Worm (Caenorhabditis elegans) whole organism, L1 larva: Measurements from ENCODE around the gene puf-9.

ENCODE experiments used
- C04F5.9 ChIP-seq: sonication (generic microtip); optimal IDR thresholded peaks from 2 replicates; lab custom pipeline; 2016; ENCODE audit warnings: missing genetic modification characterization, missing compliant biosample characterization
- C16A3.4 ChIP-seq: fragments of 150-350 bp; optimal IDR thresholded peaks from 2 replicates; lab custom pipeline; 2014; ENCODE audit warnings: missing biosample characterization, missing genetic modification characterization
- C34B4.2 ChIP-seq: sonication (generic microtip); optimal IDR thresholded peaks from 2 replicates; lab custom pipeline; 2017; ENCODE audit warnings: mild to moderate bottlenecking, missing genetic modification characterization, missing compliant biosample characterization
- aha-1 ChIP-seq: fragments of 150-350 bp; optimal IDR thresholded peaks from 2 replicates; lab custom pipeline; 2014; ENCODE audit warnings: missing biosample characterization, missing genetic modification characterization
- alr-1 ChIP-seq: fragments of 200-800 bp; sonication (Bioruptor generic); optimal IDR thresholded peaks from 2 replicates; lab custom pipeline; 2018; ENCODE audit warnings: borderline replicate concordance, mild to moderate bottlenecking, missing genetic modification characterization, missing compliant biosample characterization
- aly-2 ChIP-seq: fragments of 150-350 bp; optimal IDR thresholded peaks from 2 replicates; lab custom pipeline; 2014; ENCODE audit warnings: missing biosample characterization, missing genetic modification characterization
- ama-1 ChIP-seq: fragments of 150-350 bp; optimal IDR thresholded peaks from 2 replicates; lab custom pipeline; 2014
- blmp-1 ChIP-seq: fragments of 150-350 bp; optimal IDR thresholded peaks from 2 replicates; lab custom pipeline; 2014; ENCODE audit warnings: missing biosample characterization, missing genetic modification characterization
- ceh-82 ChIP-seq, 3 experiments: fragments of 150-350 bp in 1 of 3; sonication (generic microtip) in 2 of 3; optimal IDR thresholded peaks; 2 replicates each; lab custom pipeline; 2014 to 2017; ENCODE audit warnings: missing biosample characterization in 3 of 3, missing genetic modification characterization in 3 of 3
- ceh-88 ChIP-seq: fragments of 200-800 bp; sonication (Bioruptor generic); IDR thresholded peaks from 2 replicates; pipeline ENCODE4 v1.3.6; 2022; ENCODE audit warnings: missing genetic modification characterization, missing compliant biosample characterization
- ceh-90 ChIP-seq: sonication (generic microtip); optimal IDR thresholded peaks from 2 replicates; lab custom pipeline; 2016; ENCODE audit warnings: missing genetic modification characterization, missing compliant biosample characterization
- ces-1 ChIP-seq: fragments of 150-350 bp; optimal IDR thresholded peaks from 2 replicates; lab custom pipeline; 2014; ENCODE audit warnings: missing biosample characterization, missing genetic modification reagents, missing genetic modification characterization
- dpl-1 ChIP-seq, 3 experiments: fragments of 150-350 bp in 2 of 3; sonication (generic microtip) in 1 of 3; optimal IDR thresholded peaks; 2 replicates each; lab custom pipeline; 2014 to 2017; ENCODE audit warnings: missing biosample characterization in 3 of 3, missing genetic modification characterization in 3 of 3, missing genetic modification reagents in 3 of 3
- efl-3 ChIP-seq: fragments of 200-800 bp; sonication (Bioruptor generic); optimal IDR thresholded peaks from 2 replicates; lab custom pipeline; 2018; ENCODE audit warnings: mild to moderate bottlenecking, missing genetic modification characterization, missing compliant biosample characterization
- elt-3 ChIP-seq, 6 experiments: fragments of 150-350 bp in 1 of 6; sonication (generic microtip); optimal IDR thresholded peaks; 2 replicates each; lab custom pipeline; 2017 to 2018; ENCODE audit warnings: missing biosample characterization in 6 of 6, missing genetic modification characterization in 6 of 6, inconsistent platforms in 1 of 6
- fkh-4 ChIP-seq: sonication (generic microtip); optimal IDR thresholded peaks from 2 replicates; lab custom pipeline; 2016; ENCODE audit warnings: missing compliant biosample characterization, missing genetic modification characterization, borderline replicate concordance
- grh-1 ChIP-seq: fragments of 200-800 bp; sonication (Bioruptor generic); IDR thresholded peaks from 2 replicates; pipeline ENCODE4 v1.3.6; 2022; ENCODE audit warnings: missing genetic modification reagents, missing genetic modification characterization, missing compliant biosample characterization
- hlh-4 ChIP-seq: sonication (generic microtip); optimal IDR thresholded peaks from 2 replicates; lab custom pipeline; 2016; ENCODE audit warnings: mild to moderate bottlenecking, missing genetic modification characterization, missing compliant biosample characterization
- hpl-2 ChIP-seq: fragments of 150-350 bp; optimal IDR thresholded peaks from 2 replicates; lab custom pipeline; 2014; ENCODE audit warnings: missing biosample characterization, missing genetic modification reagents, missing genetic modification characterization
- irx-1 ChIP-seq: sonication (generic microtip); optimal IDR thresholded peaks from 2 replicates; lab custom pipeline; 2016; ENCODE audit warnings: missing genetic modification characterization, missing compliant biosample characterization
- lin-14 ChIP-seq: fragments of 200-800 bp; sonication (Bioruptor generic); optimal IDR thresholded peaks from 2 replicates; lab custom pipeline; 2018; ENCODE audit warnings: mild to moderate bottlenecking, missing genetic modification characterization, moderate library complexity, missing compliant biosample characterization
- lin-15B ChIP-seq: fragments of 150-350 bp; sonication (generic microtip); optimal IDR thresholded peaks from 3 replicates; lab custom pipeline; 2014; ENCODE audit warnings: missing biosample characterization, missing genetic modification characterization
- lin-35 ChIP-seq, 2 experiments: fragments of 150-350 bp; optimal IDR thresholded peaks; 2 replicates each; lab custom pipeline; 2014; ENCODE audit warnings: missing biosample characterization in 2 of 2, missing genetic modification characterization in 2 of 2, missing genetic modification reagents in 2 of 2
- lir-3 ChIP-seq: sonication (generic microtip); optimal IDR thresholded peaks from 2 replicates; lab custom pipeline; 2016; ENCODE audit warnings: mild to moderate bottlenecking, missing genetic modification characterization, moderate library complexity, missing compliant biosample characterization; ENCODE audit not compliant: poor library complexity
- lsy-2 ChIP-seq, 2 experiments: fragments of 150-350 bp; optimal IDR thresholded peaks; 2 replicates each; lab custom pipeline; 2014; ENCODE audit warnings: missing biosample characterization in 2 of 2, missing genetic modification characterization in 2 of 2
- mab-9 ChIP-seq: fragments of 200-800 bp; sonication (Bioruptor generic); IDR thresholded peaks from 2 replicates; pipeline ENCODE4 v1.3.6; 2022; ENCODE audit warnings: missing genetic modification reagents, missing genetic modification characterization, missing compliant biosample characterization
- mdl-1 ChIP-seq, 2 experiments: fragments of 150-350 bp; optimal IDR thresholded peaks; 2 replicates each; lab custom pipeline; 2014 to 2017; ENCODE audit warnings: missing biosample characterization in 2 of 2, missing genetic modification characterization in 2 of 2, inconsistent platforms in 1 of 2
- mef-2 ChIP-seq: fragments of 150-350 bp; optimal IDR thresholded peaks from 2 replicates; lab custom pipeline; 2014; ENCODE audit warnings: missing biosample characterization, missing genetic modification characterization
- nhr-20 ChIP-seq: sonication (generic microtip); optimal IDR thresholded peaks from 2 replicates; lab custom pipeline; 2016; ENCODE audit warnings: mild to moderate bottlenecking, missing genetic modification characterization, missing compliant biosample characterization
- nhr-71 ChIP-seq: sonication (generic microtip); optimal IDR thresholded peaks from 2 replicates; lab custom pipeline; 2016; ENCODE audit warnings: mild to moderate bottlenecking, missing genetic modification characterization, moderate library complexity, missing compliant biosample characterization
- nhr-77 ChIP-seq: fragments of 150-350 bp; optimal IDR thresholded peaks from 2 replicates; lab custom pipeline; 2014; ENCODE audit warnings: missing biosample characterization, missing genetic modification characterization
- nhr-85 ChIP-seq: sonication (generic microtip); peaks from one replicate; lab custom pipeline; 2016; ENCODE audit warnings: missing genetic modification characterization, inconsistent platforms, missing compliant biosample characterization
- pag-3 ChIP-seq: sonication (generic microtip); optimal IDR thresholded peaks from 2 replicates; lab custom pipeline; 2017; ENCODE audit warnings: missing genetic modification characterization, mild to moderate bottlenecking, missing compliant biosample characterization, antibody characterized with exemption, borderline replicate concordance; ENCODE audit not compliant: insufficient read depth
- pax-3 ChIP-seq: fragments of 200-800 bp; sonication (Bioruptor generic); optimal IDR thresholded peaks from 2 replicates; lab custom pipeline; 2018; ENCODE audit warnings: mild to moderate bottlenecking, missing genetic modification characterization, moderate library complexity, missing compliant biosample characterization
- pqm-1 ChIP-seq: sonication (generic microtip); optimal IDR thresholded peaks from 3 replicates; lab custom pipeline; 2017; ENCODE audit warnings: missing biosample characterization, missing genetic modification characterization
- snu-23 ChIP-seq: sonication (generic microtip); optimal IDR thresholded peaks from 2 replicates; lab custom pipeline; 2016; ENCODE audit warnings: missing genetic modification characterization, missing compliant biosample characterization
- sup-37 ChIP-seq: fragments of 200-800 bp; sonication (Bioruptor generic); optimal IDR thresholded peaks from 2 replicates; lab custom pipeline; 2018; ENCODE audit warnings: mild to moderate bottlenecking, missing genetic modification characterization, missing compliant biosample characterization
- swsn-7 ChIP-seq: sonication (generic microtip); optimal IDR thresholded peaks from 2 replicates; lab custom pipeline; 2016; ENCODE audit warnings: missing genetic modification characterization, missing compliant biosample characterization
- tlp-1 ChIP-seq: fragments of 150-350 bp; optimal IDR thresholded peaks from 2 replicates; lab custom pipeline; 2014; ENCODE audit warnings: missing biosample characterization, missing genetic modification characterization
- unc-30 ChIP-seq: sonication (generic microtip); optimal IDR thresholded peaks from 2 replicates; lab custom pipeline; 2017; ENCODE audit warnings: missing biosample characterization, missing genetic modification characterization
- unc-86 ChIP-seq: sonication (generic microtip); optimal IDR thresholded peaks from 2 replicates; lab custom pipeline; 2016; ENCODE audit warnings: missing genetic modification characterization, missing compliant biosample characterization
- ztf-11 ChIP-seq, 2 experiments: sonication (generic microtip); optimal IDR thresholded peaks; 2 replicates each; lab custom pipeline; 2016 to 2017; ENCODE audit warnings: missing genetic modification characterization in 2 of 2, missing biosample characterization in 1 of 2, missing compliant biosample characterization in 1 of 2

The puf-9 gene

ce11 chrX:5801156-5801592, 40.2 kb upstream of the puf-9 start (continued):
- TF ChIP-seq aha-1 (no peak), pag-3 (no peak), alr-1 (no peak), snu-23 (GFP tag; lab: Kevin White, UChicago) (peak; percentile 96), irx-1 (tag; lab: Kevin White, UChicago) (peak; percentile 88), mdl-1 (tag; optimal IDR thresholded peaks at IDR 0.05; lab: Kevin White, UChicago) (peak in 1 of 2 experiments; percentile 82), lsy-2 (tag; optimal IDR thresholded peaks at IDR 0.05; lab: Kevin White, UChicago) (peak; percentile 68 to 86), pqm-1 (no peak), elt-3 (tag; optimal IDR thresholded peaks at IDR 0.05; lab: Kevin White, UChicago) (peak in 3 of 6 experiments; percentile 33 to 87 (median 80)), hpl-2 (GFP tag; lab: Kevin White, UChicago) (peak; percentile 40), lir-3 (tag; lab: Kevin White, UChicago) (peak; percentile 82), lin-35 (GFP tag; optimal IDR thresholded peaks at IDR 0.05; lab: Kevin White, UChicago) (peak; percentile 49 to 73), fkh-4 (tag; lab: Kevin White, UChicago) (peak; percentile 29), grh-1 (GFP tag; lab: Robert Waterston, UW) (peak; percentile 70), sup-37 (GFP tag; lab: Kevin White, UChicago) (peak; percentile 81), aly-2 (tag; lab: Kevin White, UChicago) (peak; percentile 89), nhr-77 (peak; percentile 84), dpl-1 (GFP tag; optimal IDR thresholded peaks at IDR 0.05; lab: Kevin White, UChicago) (peak in 2 of 3 experiments; percentile 32 to 54), tlp-1 (tag; lab: Kevin White, UChicago) (no peak), C04F5.9 (peak; percentile 45), ceh-90 (tag; lab: Kevin White, UChicago) (peak; percentile 39), lin-15B (tag; lab: Kevin White, UChicago) (no peak), unc-86 (tag; lab: Kevin White, UChicago) (peak; percentile 76), mef-2 (tag; lab: Kevin White, UChicago) (peak; percentile 4), blmp-1 (tag; lab: Kevin White, UChicago) (peak; percentile 61), ama-1 (lab: Kevin White, UChicago) (no peak), hlh-4 (peak; percentile 44), mab-9 (GFP tag; lab: Robert Waterston, UW) (peak; percentile 77; the same call in 1 of the 2 replicates), efl-3 (GFP tag; lab: Kevin White, UChicago) (no peak), nhr-85 (tag; lab: Kevin White, UChicago) (peak; percentile 91), swsn-7 (tag; lab: Kevin White, UChicago) (peak; percentile 93), C34B4.2 (tag; lab: Kevin White, UChicago) (no peak), C16A3.4 (tag; lab: Kevin White, UChicago) (peak; percentile 87), pax-3 (peak; percentile 82), unc-30 (tag; lab: Kevin White, UChicago) (no peak), ztf-11 (tag; optimal IDR thresholded peaks at IDR 0.05; lab: Kevin White, UChicago) (peak in 1 of 2 experiments; percentile 59), ceh-82 (tag; optimal IDR thresholded peaks at IDR 0.05; lab: Kevin White, UChicago) (peak; percentile 61 to 83 (median 77)), ceh-88 (GFP tag; lab: Robert Waterston, UW) (peak; percentile 80; the same call in 1 of the 2 replicates), nhr-71 (peak; percentile 95), ces-1 (GFP tag; lab: Kevin White, UChicago) (no peak), nhr-20 (tag; lab: Kevin White, UChicago) (peak; percentile 93)

- TF ChIP-seq fkh-4 (tag; lab: Kevin White, UChicago): no peak
- TF ChIP-seq unc-86 (tag; lab: Kevin White, UChicago): peak; percentile 39
- no peak for TF ChIP-seq pag-3
- peak; percentile 41 for TF ChIP-seq lin-14
Measured at ce11 chrX:5802582-5802981, 38.8 kb upstream of the puf-9 start.
